Worm (Caenorhabditis elegans) whole organism, late embryonic: ENCODE results near the gene nhr-67.
"Not testable (repeated sequence)": the region's sequence is repeated elsewhere in the genome, so short reads cannot be mapped to it uniquely, and the experiment has no call there.

Experiments used
- F13H6.1 ChIP-seq: sonication (generic microtip); optimal IDR thresholded peaks from 2 replicates; lab custom pipeline; 2016; ENCODE audit warnings: missing genetic modification characterization, missing compliant biosample characterization
- K02D7.2 ChIP-seq: sonication (generic microtip); optimal IDR thresholded peaks from 2 replicates; lab custom pipeline; 2017; ENCODE audit warnings: mild to moderate bottlenecking, missing genetic modification characterization, missing compliant biosample characterization
- ceh-6 ChIP-seq: fragments of 200-800 bp; sonication (Bioruptor generic); optimal IDR thresholded peaks from 2 replicates; lab custom pipeline; 2018; ENCODE audit warnings: mild to moderate bottlenecking, missing genetic modification characterization, missing compliant biosample characterization
- elt-2 ChIP-seq: sonication (generic microtip); optimal IDR thresholded peaks from 2 replicates; lab custom pipeline; 2016; ENCODE audit warnings: missing genetic modification reagents, missing genetic modification characterization, missing compliant biosample characterization
- fkh-10 ChIP-seq: fragments of 150-350 bp; optimal IDR thresholded peaks from 2 replicates; lab custom pipeline; 2014; ENCODE audit warnings: missing biosample characterization, missing genetic modification reagents, missing genetic modification characterization
- hlh-8 ChIP-seq: sonication (generic microtip); optimal IDR thresholded peaks from 2 replicates; lab custom pipeline; 2016; ENCODE audit warnings: missing genotype, missing genetic modification characterization, missing compliant biosample characterization
- mec-3 ChIP-seq: sonication (generic microtip); optimal IDR thresholded peaks from 2 replicates; lab custom pipeline; 2016; ENCODE audit warnings: borderline replicate concordance, missing genetic modification characterization, missing compliant biosample characterization
- nfya-1 ChIP-seq: sonication (generic microtip); optimal IDR thresholded peaks from 2 replicates; lab custom pipeline; 2017; ENCODE audit warnings: missing genetic modification characterization, mild to moderate bottlenecking, missing compliant biosample characterization, antibody characterized with exemption, moderate library complexity
- pax-1 ChIP-seq: fragments of 150-350 bp; optimal IDR thresholded peaks from 2 replicates; lab custom pipeline; 2014; ENCODE audit warnings: missing biosample characterization, missing genetic modification characterization
- rnt-1 ChIP-seq: sonication (generic microtip); optimal IDR thresholded peaks from 2 replicates; lab custom pipeline; 2016; ENCODE audit warnings: missing genetic modification characterization, missing compliant biosample characterization
- sdc-2 ChIP-seq: sonication (generic microtip); optimal IDR thresholded peaks from 2 replicates; lab custom pipeline; 2016; ENCODE audit warnings: missing genotype, missing genetic modification characterization, missing compliant biosample characterization
- zip-5 ChIP-seq: sonication (generic microtip); optimal IDR thresholded peaks from 2 replicates; lab custom pipeline; 2016; ENCODE audit warnings: missing genetic modification characterization, missing compliant biosample characterization

ce11 chrIV:11202389-11202788 is 32.8 kb downstream of the nhr-67 start, which contains the start of gene R07H5.11:
- TF ChIP-seq hlh-8 (tag; lab: Kevin White, UChicago); ceh-6 (GFP tag; lab: Kevin White, UChicago); pax-1 (tag; lab: Kevin White, UChicago); zip-5; K02D7.2 (tag; lab: Kevin White, UChicago); fkh-10 (GFP tag; lab: Kevin White, UChicago); F13H6.1; elt-2 (tag; lab: Kevin White, UChicago); mec-3 (tag; lab: Kevin White, UChicago); rnt-1 (tag; lab: Kevin White, UChicago); nfya-1 (tag; lab: Kevin White, UChicago); sdc-2 (tag; lab: Kevin White, UChicago): not testable (repeated sequence)
